Fruit fly (Drosophila melanogaster) whole organism, embryonic: ENCODE measurements around the gene Coq5.

Source experiments
- Atf-2 ChIP-seq: fragments of 200-800 bp; sonication (Bioruptor generic); optimal IDR thresholded peaks from 2 replicates; lab custom pipeline; 2016; ENCODE audit warnings: missing biosample characterization, missing genetic modification characterization
- Bdp1 ChIP-seq: fragments of 200-800 bp; sonication (Bioruptor generic); optimal IDR thresholded peaks from 3 replicates; lab custom pipeline; 2016; ENCODE audit warnings: missing biosample characterization, missing genetic modification characterization
- C15 ChIP-seq: fragments of 200-800 bp; sonication (Bioruptor generic); IDR thresholded peaks from 3 replicates; pipeline ENCODE4 v1.3.6; 2022; ENCODE audit warnings: missing biosample characterization, missing genetic modification characterization
- CG1024 ChIP-seq: fragments of 200-800 bp; sonication (Bioruptor generic); IDR thresholded peaks from 2 replicates; pipeline ENCODE4 v1.3.6; 2022; ENCODE audit warnings: missing biosample characterization, missing genetic modification characterization
- CG10959 ChIP-seq: fragments of 200-800 bp; sonication (Bioruptor generic); IDR thresholded peaks from 2 replicates; pipeline ENCODE4 v1.3.6; 2022; ENCODE audit warnings: missing biosample characterization, missing genetic modification characterization
- CG10979 ChIP-seq: fragments of 200-800 bp; sonication (Bioruptor generic); optimal IDR thresholded peaks from 2 replicates; lab custom pipeline; 2018; ENCODE audit warnings: missing biosample characterization, mild to moderate bottlenecking, missing genetic modification characterization, moderate library complexity
- CG12071 ChIP-seq: fragments of 200-800 bp; sonication (Bioruptor generic); optimal IDR thresholded peaks from 3 replicates; lab custom pipeline; 2018; ENCODE audit warnings: missing biosample characterization, mild to moderate bottlenecking, missing genetic modification characterization
- CG12744 ChIP-seq: fragments of 200-800 bp; sonication (Bioruptor generic); optimal IDR thresholded peaks from 2 replicates; lab custom pipeline; 2016; ENCODE audit warnings: missing biosample characterization, missing genetic modification characterization
- CG13296 ChIP-seq: fragments of 200-800 bp; sonication (Bioruptor generic); optimal IDR thresholded peaks from 3 replicates; lab custom pipeline; 2018; ENCODE audit warnings: missing biosample characterization, mild to moderate bottlenecking, missing genetic modification characterization
- CG15514 ChIP-seq: fragments of 200-800 bp; sonication (Bioruptor generic); optimal IDR thresholded peaks from 3 replicates; lab custom pipeline; 2017; ENCODE audit warnings: missing biosample characterization, missing genetic modification characterization, mild to moderate bottlenecking, moderate library complexity, missing genetic modification reagents
- CG1647 ChIP-seq: fragments of 200-800 bp; sonication (Bioruptor generic); optimal IDR thresholded peaks from 3 replicates; lab custom pipeline; 2016; ENCODE audit warnings: missing biosample characterization, missing genetic modification characterization
- CG17568 ChIP-seq: fragments of 200-800 bp; sonication (Bioruptor generic); optimal IDR thresholded peaks from 2 replicates; lab custom pipeline; 2018; ENCODE audit warnings: missing biosample characterization, mild to moderate bottlenecking, missing genetic modification characterization, moderate library complexity
- CG17912 ChIP-seq: fragments of 200-800 bp; sonication (Bioruptor generic); optimal IDR thresholded peaks from 2 replicates; lab custom pipeline; 2018; ENCODE audit warnings: missing biosample characterization, mild to moderate bottlenecking, missing genetic modification characterization
- CG18599 ChIP-seq: fragments of 200-800 bp; sonication (Bioruptor generic); optimal IDR thresholded peaks from 3 replicates; lab custom pipeline; 2017; ENCODE audit warnings: missing biosample characterization, missing genetic modification characterization, mild to moderate bottlenecking, moderate library complexity, missing genetic modification reagents
- CG18619 ChIP-seq: fragments of 200-800 bp; sonication (Bioruptor generic); optimal IDR thresholded peaks from 3 replicates; lab custom pipeline; 2017; ENCODE audit warnings: missing biosample characterization, mild to moderate bottlenecking, missing genetic modification characterization
- CG2120 ChIP-seq: fragments of 200-800 bp; sonication (Bioruptor generic); optimal IDR thresholded peaks from 3 replicates; lab custom pipeline; 2016; ENCODE audit warnings: missing biosample characterization, missing genetic modification characterization
- CG3065 ChIP-seq: fragments of 200-800 bp; sonication (Bioruptor generic); optimal IDR thresholded peaks from 2 replicates; lab custom pipeline; 2016; ENCODE audit warnings: missing biosample characterization, missing genetic modification characterization
- CG9727 ChIP-seq: fragments of 200-800 bp; sonication (Bioruptor generic); optimal IDR thresholded peaks from 3 replicates; lab custom pipeline; 2017; ENCODE audit warnings: missing biosample characterization, mild to moderate bottlenecking, missing genetic modification characterization
- Chrac-16 ChIP-seq: fragments of 200-800 bp; sonication (Bioruptor generic); optimal IDR thresholded peaks from 3 replicates; lab custom pipeline; 2016; ENCODE audit warnings: missing biosample characterization, missing genetic modification characterization
- Doc2 ChIP-seq: fragments of 200-800 bp; sonication (Bioruptor generic); IDR thresholded peaks from 2 replicates; pipeline ENCODE4 v1.3.6; 2022; ENCODE audit warnings: missing biosample characterization, missing genetic modification characterization
- Drgx ChIP-seq: fragments of 200-800 bp; sonication (Bioruptor generic); IDR thresholded peaks from 2 replicates; pipeline ENCODE4 v1.3.6; 2022; ENCODE audit warnings: missing biosample characterization, missing genetic modification characterization
- HmgD ChIP-seq: fragments of 200-800 bp; sonication (Bioruptor generic); optimal IDR thresholded peaks from 3 replicates; lab custom pipeline; 2016; ENCODE audit warnings: missing biosample characterization, missing genetic modification characterization
- Hr51 ChIP-seq, 2 experiments: fragments of 200-800 bp; sonication (Bioruptor generic); optimal IDR thresholded peaks; 2 replicates in 1 of 2; 3 replicates in 1 of 2; lab custom pipeline; 2016 to 2018; ENCODE audit warnings: missing biosample characterization in 2 of 2, missing genetic modification characterization in 2 of 2, mild to moderate bottlenecking in 1 of 2, moderate library complexity in 1 of 2
- Hsf ChIP-seq: fragments of 200-800 bp; sonication (Bioruptor generic); optimal IDR thresholded peaks from 3 replicates; lab custom pipeline; 2016; ENCODE audit warnings: missing biosample characterization, missing genetic modification characterization
- Jarid2 ChIP-seq: fragments of 200-800 bp; sonication (Bioruptor generic); optimal IDR thresholded peaks from 3 replicates; lab custom pipeline; 2017; ENCODE audit warnings: mild to moderate bottlenecking, missing biosample characterization, missing genetic modification reagents, missing genetic modification characterization
- Mrtf ChIP-seq: fragments of 200-800 bp; sonication (Bioruptor generic); IDR thresholded peaks from 3 replicates; pipeline ENCODE4 v1.3.6; 2022; ENCODE audit warnings: missing biosample characterization, missing genetic modification characterization
- Neu2 ChIP-seq: fragments of 200-800 bp; sonication (Bioruptor generic); optimal IDR thresholded peaks from 3 replicates; lab custom pipeline; 2016; ENCODE audit warnings: missing biosample characterization, missing genetic modification characterization, borderline replicate concordance
- Nf-YA ChIP-seq: fragments of 200-800 bp; sonication (Bioruptor generic); IDR thresholded peaks from 2 replicates; pipeline ENCODE4 v1.3.6; 2022; ENCODE audit warnings: missing biosample characterization, missing genetic modification characterization
- Opbp ChIP-seq: fragments of 200-800 bp; sonication (Bioruptor generic); IDR thresholded peaks from 3 replicates; pipeline ENCODE4 v1.3.6; 2022; ENCODE audit warnings: missing biosample characterization, missing genetic modification characterization; ENCODE audit not compliant: partially characterized antibody
- Rx ChIP-seq: fragments of 200-800 bp; sonication (Bioruptor generic); IDR thresholded peaks from 2 replicates; pipeline ENCODE4 v1.3.6; 2022; ENCODE audit warnings: missing biosample characterization, missing genetic modification characterization
- Six4 ChIP-seq: fragments of 200-800 bp; sonication (Bioruptor generic); optimal IDR thresholded peaks from 2 replicates; lab custom pipeline; 2016; ENCODE audit warnings: missing biosample characterization, missing genetic modification characterization
- YL-1 ChIP-seq: fragments of 200-800 bp; sonication (Bioruptor generic); optimal IDR thresholded peaks from 3 replicates; lab custom pipeline; 2017; ENCODE audit warnings: missing biosample characterization, mild to moderate bottlenecking, missing genetic modification characterization
- abd-A ChIP-seq: fragments of 200-800 bp; sonication (Bioruptor generic); optimal IDR thresholded peaks from 3 replicates; lab custom pipeline; 2019; ENCODE audit warnings: missing biosample characterization, mild to moderate bottlenecking, missing genetic modification characterization, moderate library complexity
- bbx ChIP-seq: fragments of 200-800 bp; sonication (Bioruptor generic); IDR thresholded peaks from 2 replicates; pipeline ENCODE4 v1.3.6; 2022; ENCODE audit warnings: missing biosample characterization, missing genetic modification characterization; ENCODE audit not compliant: partially characterized antibody
- br ChIP-seq: fragments of >200 bp; optimal IDR thresholded peaks from 2 replicates; lab custom pipeline; 2017
- cato ChIP-seq: fragments of 200-800 bp; sonication (Bioruptor generic); optimal IDR thresholded peaks from 2 replicates; lab custom pipeline; 2016; ENCODE audit warnings: missing biosample characterization, missing genetic modification characterization, borderline replicate concordance
- chif ChIP-seq, 2 experiments: fragments of 200-800 bp; sonication (Bioruptor generic); optimal IDR thresholded peaks; 3 replicates each; lab custom pipeline; 2016; ENCODE audit warnings: missing biosample characterization in 2 of 2, missing genetic modification characterization in 2 of 2
- chm ChIP-seq: fragments of 200-800 bp; sonication (Bioruptor generic); IDR thresholded peaks from 2 replicates; pipeline ENCODE4 v1.3.6; 2022; ENCODE audit warnings: missing biosample characterization, missing genetic modification characterization
- crol ChIP-seq: fragments of 200-800 bp; sonication (Bioruptor generic); IDR thresholded peaks from 2 replicates; pipeline ENCODE4 v1.3.6; 2022; ENCODE audit warnings: missing biosample characterization, missing genetic modification characterization
- fd3F ChIP-seq: fragments of 200-800 bp; sonication (Bioruptor generic); optimal IDR thresholded peaks from 2 replicates; lab custom pipeline; 2018; ENCODE audit warnings: missing biosample characterization, mild to moderate bottlenecking, missing genetic modification characterization, moderate library complexity
- gce ChIP-seq: fragments of 200-800 bp; sonication (Bioruptor generic); IDR thresholded peaks from 3 replicates; pipeline ENCODE4 v1.3.6; 2022; ENCODE audit warnings: missing biosample characterization, missing genetic modification characterization
- grau ChIP-seq: fragments of 200-800 bp; optimal IDR thresholded peaks from 3 replicates; lab custom pipeline; 2019; ENCODE audit warnings: missing biosample characterization, mild to moderate bottlenecking, missing genetic modification characterization, moderate library complexity
- grn ChIP-seq: fragments of 200-800 bp; sonication (Bioruptor generic); optimal IDR thresholded peaks from 3 replicates; lab custom pipeline; 2017; ENCODE audit warnings: missing biosample characterization, missing genetic modification characterization
- ham ChIP-seq: fragments of 200-800 bp; sonication (Bioruptor generic); IDR thresholded peaks from 2 replicates; pipeline ENCODE4 v1.3.6; 2022; ENCODE audit warnings: missing biosample characterization, missing genetic modification characterization
- kah ChIP-seq: fragments of 200-800 bp; sonication (Bioruptor generic); optimal IDR thresholded peaks from 2 replicates; lab custom pipeline; 2018; ENCODE audit warnings: missing biosample characterization, mild to moderate bottlenecking, missing genetic modification characterization
- nerfin-2 ChIP-seq: fragments of 200-800 bp; sonication (Bioruptor generic); IDR thresholded peaks from 2 replicates; pipeline ENCODE4 v1.3.6; 2022; ENCODE audit warnings: missing biosample characterization, missing genetic modification characterization; ENCODE audit not compliant: partially characterized antibody
- run ChIP-seq: fragments of 200-800 bp; sonication (Bioruptor generic); optimal IDR thresholded peaks from 3 replicates; lab custom pipeline; 2018; ENCODE audit warnings: missing biosample characterization, mild to moderate bottlenecking, missing genetic modification characterization
- sug ChIP-seq: fragments of 200-800 bp; optimal IDR thresholded peaks from 2 replicates; lab custom pipeline; 2019; ENCODE audit warnings: missing biosample characterization, mild to moderate bottlenecking, missing genetic modification characterization, moderate library complexity
- vvl ChIP-seq: fragments of 200-800 bp; sonication (Bioruptor generic); IDR thresholded peaks from 2 replicates; pipeline ENCODE4 v1.3.6; 2022; ENCODE audit warnings: missing biosample characterization, missing genetic modification characterization
- wdn ChIP-seq: fragments of 200-800 bp; sonication (Bioruptor generic); IDR thresholded peaks from 2 replicates; pipeline ENCODE4 v1.3.6; 2022; ENCODE audit warnings: missing biosample characterization, missing genetic modification characterization
- z ChIP-seq: fragments of 200-800 bp; sonication (Bioruptor generic); IDR thresholded peaks from 3 replicates; pipeline ENCODE4 v1.3.6; 2022; ENCODE audit warnings: missing biosample characterization, missing genetic modification characterization

Gene Coq5

DNA sequence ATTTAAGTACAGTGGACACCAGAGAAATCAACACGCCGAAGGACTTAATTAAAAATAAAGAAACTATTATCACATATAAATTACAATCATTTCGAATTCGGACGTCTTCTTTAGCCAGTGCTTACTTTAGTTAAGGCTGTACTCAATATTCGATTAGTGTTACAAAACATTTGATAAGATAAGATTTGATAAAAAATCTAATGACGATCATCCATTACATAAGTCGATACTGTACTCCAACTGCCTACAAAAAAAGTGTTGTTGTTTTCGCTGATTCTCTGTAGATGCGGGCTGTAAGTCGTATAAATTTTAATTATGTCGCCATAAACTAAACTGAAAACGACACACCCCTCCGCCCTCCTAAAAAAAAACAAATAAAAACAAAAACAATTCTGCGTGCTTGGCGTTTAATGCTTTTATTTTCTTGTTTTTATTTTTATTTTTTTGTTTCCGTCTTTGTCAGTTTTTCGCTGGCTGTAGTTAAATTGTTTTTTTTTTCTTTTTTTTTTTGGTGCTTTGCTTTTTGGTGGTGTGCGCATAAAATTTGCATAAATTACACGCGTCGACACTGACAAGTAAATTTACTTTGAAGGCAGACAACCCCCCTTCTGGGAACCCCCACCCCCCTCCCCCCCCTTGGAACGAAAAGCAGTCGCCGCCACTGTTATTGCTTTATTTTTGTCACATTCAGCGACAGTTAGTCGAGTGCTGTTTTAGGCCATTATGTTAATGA lies 40.6 kb upstream of the Coq5 start (continued):
- no peak for TF ChIP-seq Hsf (GFP tag; lab: Kevin White, UChicago)
- no peak for TF ChIP-seq br (lab: Kevin White, UChicago)
- 0 out of 2 replicates have a peak, but pooled peaks have one; percentile 16 for TF ChIP-seq chm
- TF ChIP-seq sug, result no peak
- peak; percentile 95 for TF ChIP-seq vvl (GFP tag; lab: Robert Waterston, UW)
- TF ChIP-seq Neu2 (GFP tag; lab: Kevin White, UChicago), result no peak
- TF ChIP-seq CG15514 (GFP tag; lab: Kevin White, UChicago), result no peak
- TF ChIP-seq CG12071 (GFP tag; lab: Kevin White, UChicago), result no peak
- no peak for TF ChIP-seq Doc2 (GFP tag; lab: Robert Waterston, UW)
- TF ChIP-seq crol, result peak; percentile 91
- TF ChIP-seq CG18599, result no peak
- TF ChIP-seq CG12744 (GFP tag; lab: Kevin White, UChicago), result no peak
- no peak for TF ChIP-seq CG9727 (GFP tag; lab: Kevin White, UChicago)
- TF ChIP-seq abd-A, result peak; percentile 72
- TF ChIP-seq bbx (GFP tag; lab: Robert Waterston, UW), result no peak
- peak; percentile 16 for TF ChIP-seq fd3F (GFP tag; lab: Kevin White, UChicago)
- TF ChIP-seq Rx (GFP tag; lab: Robert Waterston, UW), result no peak
- peak; percentile 13 for TF ChIP-seq grn (GFP tag; lab: Kevin White, UChicago)
- TF ChIP-seq Six4 (GFP tag; lab: Kevin White, UChicago), result no peak
- no peak for TF ChIP-seq C15 (GFP tag; lab: Robert Waterston, UW)
- no peak for TF ChIP-seq CG10959
- TF ChIP-seq run (tag; lab: Kevin White, UChicago), result no peak
- TF ChIP-seq kah, result no peak
- no peak for TF ChIP-seq cato (GFP tag; lab: Kevin White, UChicago)
- peak; percentile 94 for TF ChIP-seq grau
- no peak for TF ChIP-seq Atf-2 (GFP tag; lab: Kevin White, UChicago)
- no peak for TF ChIP-seq Hr51 (GFP tag; optimal IDR thresholded peaks at IDR 0.05; lab: Kevin White, UChicago)
- no peak for TF ChIP-seq Bdp1 (GFP tag; lab: Kevin White, UChicago)
- TF ChIP-seq CG17568, result no peak
- no peak for TF ChIP-seq gce (GFP tag; lab: Robert Waterston, UW)
- TF ChIP-seq CG3065 (GFP tag; lab: Kevin White, UChicago), result no peak
- no peak for TF ChIP-seq CG17912
- TF ChIP-seq Chrac-16, result no peak
- no peak for TF ChIP-seq CG2120 (GFP tag; lab: Kevin White, UChicago)
- peak; percentile 31; the same call in 1 of the 2 replicates for TF ChIP-seq wdn
- TF ChIP-seq YL-1 (GFP tag; lab: Kevin White, UChicago), result no peak
- TF ChIP-seq ham (GFP tag; lab: Robert Waterston, UW), result no peak
- no peak for TF ChIP-seq CG1647 (GFP tag; lab: Kevin White, UChicago)
- TF ChIP-seq z (GFP tag; lab: Robert Waterston, UW), result no peak
- TF ChIP-seq Nf-YA, result no peak
- TF ChIP-seq nerfin-2 (GFP tag; lab: Robert Waterston, UW), result no peak
- no peak for TF ChIP-seq CG13296 (GFP tag; lab: Kevin White, UChicago)
- no peak for TF ChIP-seq Jarid2 (GFP tag; lab: Kevin White, UChicago)
- no peak for TF ChIP-seq CG18619 (GFP tag; lab: Kevin White, UChicago)
- TF ChIP-seq Drgx (GFP tag; lab: Robert Waterston, UW), result peak; percentile 56
- TF ChIP-seq CG10979, result no peak
- no peak for TF ChIP-seq HmgD (GFP tag; lab: Kevin White, UChicago)
- no peak for TF ChIP-seq CG1024 (GFP tag; lab: Robert Waterston, UW)
- TF ChIP-seq chif (GFP tag; optimal IDR thresholded peaks at IDR 0.05; lab: Kevin White, UChicago), result no peak
- no peak for TF ChIP-seq Mrtf
- TF ChIP-seq Opbp (GFP tag; lab: Robert Waterston, UW), result no peak
